Worm (Caenorhabditis elegans) whole organism, L4 larva: ENCODE data around the gene B0281.3.

Experiments used
- T20F7.1 ChIP-seq: fragments of 200-800 bp; sonication (Bioruptor generic); optimal IDR thresholded peaks from 2 replicates; lab custom pipeline; 2018; ENCODE audit warnings: mild to moderate bottlenecking, missing genetic modification characterization, missing compliant biosample characterization
- T26A8.4 ChIP-seq: fragments of 200-800 bp; sonication (Bioruptor generic); IDR thresholded peaks from 2 replicates; pipeline ENCODE4 v1.3.6; 2022; ENCODE audit warnings: missing genetic modification characterization, missing compliant biosample characterization
- Y48G9A.11 ChIP-seq: fragments of 200-800 bp; sonication (Bioruptor generic); IDR thresholded peaks from 2 replicates; pipeline ENCODE4 v1.3.6; 2022; ENCODE audit warnings: missing genetic modification reagents, missing genetic modification characterization, missing compliant biosample characterization
- aha-1 ChIP-seq: fragments of 150-350 bp; peaks from one replicate; lab custom pipeline; 2014; ENCODE audit warnings: missing biosample characterization, missing genetic modification characterization
- aly-2 ChIP-seq: sonication (generic microtip); optimal IDR thresholded peaks from 2 replicates; lab custom pipeline; 2018; ENCODE audit warnings: missing biosample characterization, missing genetic modification characterization
- ama-1 ChIP-seq: fragments of 150-350 bp; optimal IDR thresholded peaks from 2 replicates; lab custom pipeline; 2014; ENCODE audit warnings: inconsistent platforms, mixed read lengths
- attf-4 ChIP-seq: sonication (generic microtip); optimal IDR thresholded peaks from 3 replicates; lab custom pipeline; 2017; ENCODE audit warnings: missing biosample characterization, missing genetic modification characterization
- ceh-82 ChIP-seq: sonication (generic microtip); optimal IDR thresholded peaks from 2 replicates; lab custom pipeline; 2017; ENCODE audit warnings: missing biosample characterization, missing genetic modification characterization
- cey-2 ChIP-seq: sonication (generic microtip); optimal IDR thresholded peaks from 3 replicates; lab custom pipeline; 2017; ENCODE audit warnings: missing genetic modification characterization, mild to moderate bottlenecking, missing compliant biosample characterization, antibody characterized with exemption, borderline replicate concordance; ENCODE audit not compliant: insufficient read depth
- ctbp-1 ChIP-seq: fragments of 200-800 bp; sonication (Bioruptor generic); IDR thresholded peaks from 2 replicates; pipeline ENCODE4 v1.3.6; 2022; ENCODE audit warnings: missing genetic modification reagents, missing genetic modification characterization, missing compliant biosample characterization
- daf-12 ChIP-seq: fragments of 150-350 bp; optimal IDR thresholded peaks from 2 replicates; lab custom pipeline; 2014; ENCODE audit warnings: missing biosample characterization, missing genetic modification reagents, missing genetic modification characterization
- daf-16 ChIP-seq, 3 experiments: sonication (generic microtip); optimal IDR thresholded peaks; 2 replicates each; lab custom pipeline; 2016 to 2017; ENCODE audit warnings: missing genetic modification characterization in 3 of 3, missing genetic modification reagents in 3 of 3, mild to moderate bottlenecking in 2 of 3, missing compliant biosample characterization in 2 of 3, missing biosample characterization in 1 of 3, moderate library complexity in 1 of 3
- dmd-6 ChIP-seq: fragments of 200-800 bp; sonication (Bioruptor generic); IDR thresholded peaks from 2 replicates; pipeline ENCODE4 v1.3.6; 2022; ENCODE audit warnings: missing genetic modification reagents, missing genetic modification characterization, missing compliant biosample characterization
- dmd-8 ChIP-seq: fragments of 200-800 bp; sonication (Bioruptor generic); IDR thresholded peaks from 2 replicates; pipeline ENCODE4 v1.3.6; 2022; ENCODE audit warnings: missing genetic modification characterization, missing compliant biosample characterization
- dpl-1 ChIP-seq: fragments of 150-350 bp; optimal IDR thresholded peaks from 2 replicates; lab custom pipeline; 2014; ENCODE audit warnings: missing biosample characterization, missing genetic modification reagents, missing genetic modification characterization
- dve-1 ChIP-seq: sonication (generic microtip); optimal IDR thresholded peaks from 2 replicates; lab custom pipeline; 2017; ENCODE audit warnings: antibody characterized with exemption, mild to moderate bottlenecking, missing genetic modification characterization, missing compliant biosample characterization; ENCODE audit not compliant: insufficient read depth
- fos-1 ChIP-seq: fragments of 150-350 bp; optimal IDR thresholded peaks from 2 replicates; lab custom pipeline; 2014; ENCODE audit warnings: missing biosample characterization, missing genetic modification characterization
- hlh-11 ChIP-seq: fragments of 200-800 bp; sonication (Bioruptor generic); optimal IDR thresholded peaks from 2 replicates; lab custom pipeline; 2018; ENCODE audit warnings: mild to moderate bottlenecking, missing genetic modification characterization, missing compliant biosample characterization
- hlh-30 ChIP-seq: sonication (generic microtip); optimal IDR thresholded peaks from 2 replicates; lab custom pipeline; 2017; ENCODE audit warnings: antibody characterized with exemption, mild to moderate bottlenecking, missing genetic modification characterization, missing compliant biosample characterization; ENCODE audit not compliant: insufficient read depth
- hmg-1.1 ChIP-seq: fragments of 200-800 bp; sonication (Bioruptor generic); IDR thresholded peaks from 2 replicates; pipeline ENCODE4 v1.3.6; 2022; ENCODE audit warnings: missing genetic modification reagents, missing genetic modification characterization, missing compliant biosample characterization
- jun-1 ChIP-seq: fragments of 150-350 bp; optimal IDR thresholded peaks from 2 replicates; lab custom pipeline; 2014; ENCODE audit warnings: missing biosample characterization, missing genetic modification reagents, missing genetic modification characterization
- lin-1 ChIP-seq: fragments of 200-800 bp; sonication (Bioruptor generic); IDR thresholded peaks from 2 replicates; pipeline ENCODE4 v1.3.6; 2022; ENCODE audit warnings: missing genetic modification reagents, missing genetic modification characterization, missing compliant biosample characterization
- nhr-28 ChIP-seq: fragments of 150-350 bp; optimal IDR thresholded peaks from 2 replicates; lab custom pipeline; 2014; ENCODE audit warnings: missing biosample characterization, missing genetic modification characterization
- nhr-41 ChIP-seq: fragments of 200-800 bp; sonication (Bioruptor generic); IDR thresholded peaks from 2 replicates; pipeline ENCODE4 v1.3.6; 2022; ENCODE audit warnings: missing genetic modification reagents, missing genetic modification characterization, missing compliant biosample characterization
- nhr-6 ChIP-seq: fragments of 150-350 bp; optimal IDR thresholded peaks from 2 replicates; lab custom pipeline; 2014; ENCODE audit warnings: missing biosample characterization, missing genetic modification characterization
- nhr-76 ChIP-seq: fragments of 150-350 bp; optimal IDR thresholded peaks from 2 replicates; lab custom pipeline; 2014; ENCODE audit warnings: missing biosample characterization, missing genetic modification characterization
- nhr-77 ChIP-seq: fragments of 150-350 bp; optimal IDR thresholded peaks from 2 replicates; lab custom pipeline; 2014; ENCODE audit warnings: missing biosample characterization, missing genetic modification characterization
- php-3 ChIP-seq: fragments of 200-800 bp; sonication (Bioruptor generic); IDR thresholded peaks from 2 replicates; pipeline ENCODE4 v1.3.6; 2022; ENCODE audit warnings: missing genetic modification reagents, missing genetic modification characterization, missing compliant biosample characterization
- pqm-1 ChIP-seq: sonication (generic microtip); optimal IDR thresholded peaks from 2 replicates; lab custom pipeline; 2017; ENCODE audit warnings: missing biosample characterization, missing genetic modification characterization
- spr-1 ChIP-seq: sonication (generic microtip); optimal IDR thresholded peaks from 2 replicates; lab custom pipeline; 2016; ENCODE audit warnings: mild to moderate bottlenecking, missing genetic modification characterization, missing compliant biosample characterization
- unc-62 ChIP-seq, 3 experiments: fragments of 150-350 bp in 1 of 3; sonication (generic microtip); optimal IDR thresholded peaks in 2 of 3; peaks in 1 of 3; 1 replicate in 1 of 3; 2 replicates in 2 of 3; lab custom pipeline; 2014 to 2017; ENCODE audit warnings: missing biosample characterization in 3 of 3, missing genetic modification characterization in 3 of 3, missing genetic modification reagents in 3 of 3, missing genotype in 1 of 3
- zip-2 ChIP-seq: fragments of 150-350 bp; optimal IDR thresholded peaks from 2 replicates; lab custom pipeline; 2014; ENCODE audit warnings: missing biosample characterization, missing genetic modification characterization
- ztf-11 ChIP-seq: fragments of 150-350 bp; optimal IDR thresholded peaks from 2 replicates; lab custom pipeline; 2014; ENCODE audit warnings: missing biosample characterization, missing genetic modification characterization

Gene B0281.3

ce11 chrII:2320097-2320496 lies 13.3 kb downstream of the B0281.3 start, which contains the start of gene ZK1240.3:
ZK1240.3 (plus strand) TSS chrII:2320334.
- peak; percentile 80 for TF ChIP-seq aha-1 (tag; lab: Kevin White, UChicago)
- no peak for TF ChIP-seq jun-1 (tag; lab: Kevin White, UChicago)
- no peak for TF ChIP-seq zip-2 (tag; lab: Kevin White, UChicago)
- peak in 1 of 2 experiments; percentile 37 for TF ChIP-seq unc-62 (GFP tag; optimal IDR thresholded peaks at IDR 0.05 in 1 of 2; lab: Kevin White, UChicago)
- TF ChIP-seq unc-62 (tag; optimal IDR thresholded peaks at IDR 0.05; lab: Kevin White, UChicago), result no peak
- TF ChIP-seq dpl-1 (GFP tag; lab: Kevin White, UChicago), result no peak
- TF ChIP-seq ctbp-1, result no peak
- peak; percentile 55; the same call in 1 of the 2 replicates for TF ChIP-seq nhr-41 (GFP tag; lab: Robert Waterston, UW)
- TF ChIP-seq cey-2, result no peak
- no peak for TF ChIP-seq spr-1
- 0 out of 2 replicates have a peak, but pooled peaks have one; percentile 48 for TF ChIP-seq php-3 (GFP tag; lab: Robert Waterston, UW)
- TF ChIP-seq pqm-1 (tag; lab: Kevin White, UChicago), result peak; percentile 91
- no peak for TF ChIP-seq ceh-82 (tag; lab: Kevin White, UChicago)
- no peak for TF ChIP-seq attf-4
- TF ChIP-seq lin-1 (GFP tag; lab: Robert Waterston, UW), result no peak
- peak; percentile 69 for TF ChIP-seq dmd-6 (GFP tag; lab: Robert Waterston, UW)
- TF ChIP-seq hmg-1.1 (GFP tag; lab: Robert Waterston, UW), result no peak
- no peak for TF ChIP-seq Y48G9A.11 (GFP tag; lab: Robert Waterston, UW)
- peak; percentile 58 for TF ChIP-seq hlh-11 (tag; lab: Kevin White, UChicago)
- no peak for TF ChIP-seq daf-16 (GFP tag; optimal IDR thresholded peaks at IDR 0.05; lab: Kevin White, UChicago)
- TF ChIP-seq daf-16 (tag; optimal IDR thresholded peaks at IDR 0.05; lab: Kevin White, UChicago), result peak; percentile 62
- peak; percentile 78 for TF ChIP-seq nhr-28 (tag; lab: Kevin White, UChicago)
- no peak for TF ChIP-seq T26A8.4 (GFP tag; lab: Robert Waterston, UW)
- TF ChIP-seq fos-1, result no peak
- TF ChIP-seq dmd-8 (GFP tag; lab: Robert Waterston, UW), result no peak
- no peak for TF ChIP-seq nhr-76 (tag; lab: Kevin White, UChicago)
- no peak for TF ChIP-seq aly-2 (tag; lab: Kevin White, UChicago)
- TF ChIP-seq daf-12 (tag; lab: Kevin White, UChicago), result no peak
- TF ChIP-seq T20F7.1, result peak; percentile 32
- TF ChIP-seq ztf-11 (tag; lab: Kevin White, UChicago), result no peak
- peak; percentile 23 for TF ChIP-seq dve-1 (tag; lab: Kevin White, UChicago)

ce11 chrII:2322857-2323518 lies 16.1 kb downstream of the B0281.3 start, which contains the start of the genes ZK1240.6 and ZK1240.2:
ZK1240.6 (minus strand) TSS chrII:2322907.
ZK1240.2 (plus strand) TSS chrII:2323376.
- TF ChIP-seq nhr-77 (tag; lab: Kevin White, UChicago), result no peak
- peak; percentile 51 for TF ChIP-seq dve-1 (tag; lab: Kevin White, UChicago)
- TF ChIP-seq dmd-6 (GFP tag; lab: Robert Waterston, UW), result peak; percentile 76
- TF ChIP-seq hlh-30, result peak; percentile 29
- TF ChIP-seq pqm-1 (tag; lab: Kevin White, UChicago), result peak; percentile 85
- TF ChIP-seq nhr-28 (tag; lab: Kevin White, UChicago), result peak; percentile 69
- TF ChIP-seq T20F7.1, result no peak
- peak; percentile 55 for TF ChIP-seq hlh-11 (tag; lab: Kevin White, UChicago)
- peak; percentile 17; the same call in 1 of the 2 replicates for TF ChIP-seq lin-1 (GFP tag; lab: Robert Waterston, UW)
- no peak for TF ChIP-seq daf-16 (GFP tag; optimal IDR thresholded peaks at IDR 0.05; lab: Kevin White, UChicago)
- TF ChIP-seq daf-16 (tag; optimal IDR thresholded peaks at IDR 0.05; lab: Kevin White, UChicago), result peak; percentile 72
- TF ChIP-seq ama-1, result no peak
- TF ChIP-seq, all 104 proteins: peak for 8

- no peak for TF ChIP-seq nhr-6
- no peak for TF ChIP-seq nhr-76 (tag; lab: Kevin White, UChicago)
Measured at ce11 chrII:2324956-2325355, 18.1 kb downstream of the B0281.3 start, which contains the start of gene ZK1240.11. ZK1240.11 (plus strand) TSS chrII:2325256.
